Worm (Caenorhabditis elegans): ENCODE measurements around the gene sru-3.

ce11 chrIV:9508612-9509011 is 12.2 kb downstream of the sru-3 start, which contains the start of gene ethe-1:
- TF ChIP-seq elt-2 (tag; optimal IDR thresholded peaks at IDR 0.05): peak; percentile 21
- no peak for TF ChIP-seq elt-1 (tag; optimal IDR thresholded peaks at IDR 0.05)
- no peak for TF ChIP-seq mml-1 (tag; optimal IDR thresholded peaks at IDR 0.05)
- TF ChIP-seq pha-4 (tag; optimal IDR thresholded peaks at IDR 0.05): peak; percentile 78
- no peak for TF ChIP-seq nhr-28 (tag; optimal IDR thresholded peaks at IDR 0.05)
- TF ChIP-seq nfya-1 (tag; optimal IDR thresholded peaks at IDR 0.05; ENCODE audit: insufficient read depth): no peak
- no peak for TF ChIP-seq skn-1 (tag; optimal IDR thresholded peaks at IDR 0.05)
- no peak for TF ChIP-seq aly-2 (tag; optimal IDR thresholded peaks at IDR 0.05)
- TF ChIP-seq zag-1 (tag; optimal IDR thresholded peaks at IDR 0.05): no peak
- TF ChIP-seq ztf-4 (tag; optimal IDR thresholded peaks at IDR 0.05): no peak
- no peak for TF ChIP-seq nhr-237 (tag; optimal IDR thresholded peaks at IDR 0.05)
- peak; percentile 44 for TF ChIP-seq snpc-4 (tag; optimal IDR thresholded peaks at IDR 0.05)
- no peak for TF ChIP-seq unc-62 (GFP tag; optimal IDR thresholded peaks at IDR 0.05)
